Worm (Caenorhabditis elegans): ENCODE measurements around the gene glt-7.

ce11 chrIV:558735-559284, 26.9 kb downstream of the glt-7 start, which contains the start of gene efn-4:
- TF ChIP-seq elt-3 (tag; optimal IDR thresholded peaks at IDR 0.05) (no peak), unc-62 (GFP tag; optimal IDR thresholded peaks at IDR 0.05) (no peak), lin-13 (GFP tag; optimal IDR thresholded peaks at IDR 0.05) (no peak), ztf-1 (GFP tag; conservative IDR thresholded peaks at IDR 0.05) (no peak), nhr-25 (tag; optimal IDR thresholded peaks at IDR 0.05) (no peak), ama-1 (optimal IDR thresholded peaks at IDR 0.05) (no peak), nhr-12 (tag; optimal IDR thresholded peaks at IDR 0.05) (no peak), unc-55 (GFP tag; optimal IDR thresholded peaks at IDR 0.05) (no peak), lsy-2 (tag; optimal IDR thresholded peaks at IDR 0.05) (no peak), ztf-11 (tag; optimal IDR thresholded peaks at IDR 0.05) (no peak), sem-4 (tag; optimal IDR thresholded peaks at IDR 0.05) (no peak)
